Fruit fly (Drosophila melanogaster): Measurements from ENCODE around the gene Oseg4.

Oseg4 gene

dm6 chr3L:1740129-1740975 is 4.8 kb upstream of the Oseg4 start (continued):
- TF ChIP-seq CG3281 (GFP tag; optimal IDR thresholded peaks at IDR 0.05) (no peak), psq (GFP tag; optimal IDR thresholded peaks at IDR 0.05) (no peak), Optix (GFP tag; IDR thresholded peaks at IDR 0.05) (peak; percentile 70), Opbp (GFP tag; IDR thresholded peaks at IDR 0.05; ENCODE audit: partially characterized antibody) (no peak), PHDP (tag; optimal IDR thresholded peaks at IDR 0.05) (peak; percentile 53), Sox102F (GFP tag; optimal IDR thresholded peaks at IDR 0.05) (peak; percentile 87), Atf-2 (GFP tag; optimal IDR thresholded peaks at IDR 0.05) (peak; percentile 40), Nf-YC (tag; optimal IDR thresholded peaks at IDR 0.05) (peak; percentile 36), CoRest (tag; optimal IDR thresholded peaks at IDR 0.05) (peak; percentile 64), vvl (GFP tag; IDR thresholded peaks at IDR 0.05) (peak; percentile 89), CG34422 (GFP tag; IDR thresholded peaks at IDR 0.05) (peak; percentile 80; the same call in 2 of the 3 replicates), CG11723 (GFP tag; optimal IDR thresholded peaks at IDR 0.05) (peak; percentile 39), ac (GFP tag; optimal IDR thresholded peaks at IDR 0.05) (no peak), CG32532 (GFP tag; IDR thresholded peaks at IDR 0.05) (peak; percentile 81), B-H1 (GFP tag; IDR thresholded peaks at IDR 0.05) (peak; percentile 81), Hr3 (GFP tag; optimal IDR thresholded peaks at IDR 0.05) (peak; percentile 59), ham (GFP tag; IDR thresholded peaks at IDR 0.05) (no peak), bab2 (GFP tag; optimal IDR thresholded peaks at IDR 0.05) (peak; percentile 60), CG13624 (GFP tag; optimal IDR thresholded peaks at IDR 0.05) (peak; percentile 79), ewg (GFP tag; optimal IDR thresholded peaks at IDR 0.05) (peak; percentile 42), CG8388 (GFP tag; optimal IDR thresholded peaks at IDR 0.05) (peak; percentile 2), CG14050 (GFP tag; IDR thresholded peaks at IDR 0.05) (peak; percentile 73; the same call in 2 of the 3 replicates), tap (tag; optimal IDR thresholded peaks at IDR 0.05) (peak; percentile 72), cg (GFP tag; optimal IDR thresholded peaks at IDR 0.05) (no peak), vfl (GFP tag; optimal IDR thresholded peaks at IDR 0.05) (peak; percentile 11), lmd (GFP tag; IDR thresholded peaks at IDR 0.05) (peak; percentile 84), croc (GFP tag; conservative IDR thresholded peaks at IDR 0.05) (no peak; the same call in 2 of the 3 replicates), nerfin-1 (tag; optimal IDR thresholded peaks at IDR 0.05) (peak; percentile 22), CG7357 (GFP tag; IDR thresholded peaks at IDR 0.05) (peak; percentile 66; the same call in 2 of the 3 replicates), CG12942 (GFP tag; optimal IDR thresholded peaks at IDR 0.05) (peak; percentile 54), CG14014 (GFP tag; IDR thresholded peaks at IDR 0.05) (peak; percentile 78), lab (GFP tag; optimal IDR thresholded peaks at IDR 0.05) (no peak), bsh (GFP tag; optimal IDR thresholded peaks at IDR 0.05) (peak in 1 of 2 experiments; percentile 30), mam (GFP tag; optimal IDR thresholded peaks at IDR 0.05) (peak; percentile 67), CG4360 (GFP tag; IDR thresholded peaks at IDR 0.05) (no peak), ato (GFP tag; IDR thresholded peaks at IDR 0.05; ENCODE audit: partially characterized antibody) (no peak), pum (GFP tag; optimal IDR thresholded peaks at IDR 0.05) (peak; percentile 19), CG2199 (GFP tag; IDR thresholded peaks at IDR 0.05) (no peak), dmrt99B (tag; optimal IDR thresholded peaks at IDR 0.05) (peak; percentile 77), fu2 (GFP tag; optimal IDR thresholded peaks at IDR 0.05) (peak; percentile 38), GATAe (GFP tag; conservative IDR thresholded peaks at IDR 0.05) (no peak), CG9876 (GFP tag; optimal IDR thresholded peaks at IDR 0.05) (peak; percentile 41), Chrac-16 (GFP tag; optimal IDR thresholded peaks at IDR 0.05) (peak; percentile 37), hkb (optimal IDR thresholded peaks at IDR 0.05) (no peak), hkb (GFP tag; IDR thresholded peaks at IDR 0.05) (peak; percentile 52), luna (GFP tag; optimal IDR thresholded peaks at IDR 0.05) (no peak), sim (GFP tag; IDR thresholded peaks at IDR 0.05) (no peak), tup (GFP tag; optimal IDR thresholded peaks at IDR 0.05) (peak; percentile 10), jing (GFP tag; optimal IDR thresholded peaks at IDR 0.05) (peak; percentile 50)
